In genomic region chrIV:17333542-17334281, ce11 we compare ENCODE assay signal across 7 worm cellular contexts.
TF ChIP-seq lines count a peak whose summit lies in the region.

C49C3.15 (plus strand) TSS chrIV:17334231.

TF ChIP-seq in whole organism, L1 larva, 84 proteins besides CTCF, POLR2A, EP300 and RAD21 (continues in another document):
- TF ChIP-seq dpl-1 (GFP tag; optimal IDR thresholded peaks at IDR 0.05; lab: Kevin White, UChicago) (peak in 1 of 3 experiments; percentile 21), pax-3 (tag; optimal IDR thresholded peaks at IDR 0.05; lab: Kevin White, UChicago) (no peak), grh-1 (GFP tag; IDR thresholded peaks at IDR 0.05; lab: Robert Waterston, UW) (no peak), lsy-2 (tag; optimal IDR thresholded peaks at IDR 0.05; lab: Kevin White, UChicago) (peak in 1 of 2 experiments; percentile 47), lin-35 (GFP tag; optimal IDR thresholded peaks at IDR 0.05; lab: Kevin White, UChicago) (peak in 1 of 2 experiments; percentile 51), lin-14 (GFP tag; optimal IDR thresholded peaks at IDR 0.05; lab: Kevin White, UChicago) (peak; percentile 63), mdl-1 (tag; optimal IDR thresholded peaks at IDR 0.05; lab: Kevin White, UChicago) (peak in 1 of 2 experiments; percentile 22), ztf-4 (tag; optimal IDR thresholded peaks at IDR 0.05; lab: Kevin White, UChicago) (no peak), mep-1 (tag; optimal IDR thresholded peaks at IDR 0.05; lab: Kevin White, UChicago) (peak; percentile 48), rnt-1 (tag; optimal IDR thresholded peaks at IDR 0.05; lab: Kevin White, UChicago) (peak; percentile 14), efl-1 (optimal IDR thresholded peaks at IDR 0.05; lab: Kevin White, UChicago) (peak; percentile 15 to 42), efl-1 (GFP tag; optimal IDR thresholded peaks at IDR 0.05 in 1 of 2; lab: Kevin White, UChicago) (peak; percentile 12 to 86)

TF ChIP-seq in whole organism, L2 larva, 48 proteins besides CTCF, POLR2A, EP300 and RAD21:
- TF ChIP-seq mab-5 (tag; optimal IDR thresholded peaks at IDR 0.05; lab: Kevin White, UChicago) (no peak), C34F6.9 (tag; optimal IDR thresholded peaks at IDR 0.05; lab: Kevin White, UChicago) (peak; percentile 73), F13H6.1 (tag; optimal IDR thresholded peaks at IDR 0.05; lab: Kevin White, UChicago) (no peak), crh-2 (tag; optimal IDR thresholded peaks at IDR 0.05; lab: Kevin White, UChicago) (peak; percentile 62), unc-55 (GFP tag; optimal IDR thresholded peaks at IDR 0.05; lab: Kevin White, UChicago) (peak; percentile 61), nhr-129 (tag; optimal IDR thresholded peaks at IDR 0.05; lab: Kevin White, UChicago) (peak; percentile 41), lsy-2 (tag; optimal IDR thresholded peaks at IDR 0.05; lab: Kevin White, UChicago) (peak in 1 of 2 experiments; percentile 65)

TF ChIP-seq in whole organism, L3 larva, 47 proteins besides CTCF, POLR2A, EP300 and RAD21 (continues in another document):
- peak; percentile 66 for TF ChIP-seq nfya-1 (tag; optimal IDR thresholded peaks at IDR 0.05; lab: Kevin White, UChicago; ENCODE audit: insufficient read depth)
- peak; percentile 53 for TF ChIP-seq lin-15B (tag; optimal IDR thresholded peaks at IDR 0.05; lab: Kevin White, UChicago)
- TF ChIP-seq pqm-1 (tag; optimal IDR thresholded peaks at IDR 0.05; lab: Kevin White, UChicago): no peak
- no peak for TF ChIP-seq ztf-11 (tag; optimal IDR thresholded peaks at IDR 0.05; lab: Kevin White, UChicago)
- TF ChIP-seq nhr-43 (tag; optimal IDR thresholded peaks at IDR 0.05; lab: Kevin White, UChicago; ENCODE audit: poor library complexity, severe bottlenecking): no peak
- TF ChIP-seq lin-39 (tag; optimal IDR thresholded peaks at IDR 0.05; lab: Kevin White, UChicago): peak; percentile 12
- TF ChIP-seq snpc-4 (tag; optimal IDR thresholded peaks at IDR 0.05; lab: Kevin White, UChicago): no peak
- no peak for TF ChIP-seq ceh-9 (tag; optimal IDR thresholded peaks at IDR 0.05; lab: Kevin White, UChicago)
- TF ChIP-seq nhr-23 (tag; optimal IDR thresholded peaks at IDR 0.05; lab: Kevin White, UChicago): peak; percentile 17
- peak; percentile 45 for TF ChIP-seq hmg-11 (tag; optimal IDR thresholded peaks at IDR 0.05; lab: Kevin White, UChicago)
- TF ChIP-seq ceh-28 (tag; optimal IDR thresholded peaks at IDR 0.05; lab: Kevin White, UChicago): no peak
- peak; percentile 40 for TF ChIP-seq pha-4 (tag; optimal IDR thresholded peaks at IDR 0.05; lab: Kevin White, UChicago)
- TF ChIP-seq elt-2 (tag; optimal IDR thresholded peaks at IDR 0.05; lab: Kevin White, UChicago): peak; percentile 36
- no peak for TF ChIP-seq aly-2 (tag; optimal IDR thresholded peaks at IDR 0.05; lab: Kevin White, UChicago)
- TF ChIP-seq fkh-2 (tag; optimal IDR thresholded peaks at IDR 0.05; lab: Kevin White, UChicago): no peak

TF ChIP-seq in whole organism, L4 larva, 104 proteins besides CTCF, POLR2A, EP300 and RAD21 (continues in another document):
- TF ChIP-seq snpc-4 (tag; optimal IDR thresholded peaks at IDR 0.05; lab: Kevin White, UChicago): no peak
- no peak for TF ChIP-seq zag-1 (tag; optimal IDR thresholded peaks at IDR 0.05; lab: Kevin White, UChicago)
- no peak for TF ChIP-seq ctbp-1 (GFP tag; IDR thresholded peaks at IDR 0.05; lab: Robert Waterston, UW)
- no peak for TF ChIP-seq fkh-10 (GFP tag; optimal IDR thresholded peaks at IDR 0.05; lab: Kevin White, UChicago)
- TF ChIP-seq Y105C5A.15 (GFP tag; IDR thresholded peaks at IDR 0.05; lab: Robert Waterston, UW): no peak
- TF ChIP-seq pha-4 (GFP tag; IDR thresholded peaks at IDR 0.05; lab: Robert Waterston, UW): no peak
- no peak for TF ChIP-seq pha-4 (tag; optimal IDR thresholded peaks at IDR 0.05; lab: Kevin White, UChicago)
- TF ChIP-seq attf-4 (tag; optimal IDR thresholded peaks at IDR 0.05; lab: Kevin White, UChicago): no peak
- TF ChIP-seq nhr-48 (tag; optimal IDR thresholded peaks at IDR 0.05; lab: Kevin White, UChicago): no peak
- TF ChIP-seq unc-130 (GFP tag; optimal IDR thresholded peaks at IDR 0.05; lab: Kevin White, UChicago): no peak
- no peak for TF ChIP-seq R02D3.7 (tag; optimal IDR thresholded peaks at IDR 0.05; lab: Kevin White, UChicago)
- no peak for TF ChIP-seq F26F4.8 (GFP tag; conservative IDR thresholded peaks at IDR 0.05; lab: Robert Waterston, UW)
- TF ChIP-seq nhr-11 (tag; optimal IDR thresholded peaks at IDR 0.05; lab: Kevin White, UChicago): no peak
- TF ChIP-seq fos-1 (tag; optimal IDR thresholded peaks at IDR 0.05; lab: Kevin White, UChicago): no peak
- TF ChIP-seq mep-1 (tag; optimal IDR thresholded peaks at IDR 0.05; lab: Kevin White, UChicago): peak; percentile 42
- TF ChIP-seq lin-39 (tag; optimal IDR thresholded peaks at IDR 0.05; lab: Kevin White, UChicago): no peak

TF ChIP-seq in whole organism, late embryonic, 69 proteins besides CTCF, POLR2A, EP300 and RAD21:
- TF ChIP-seq ceh-31 (tag; optimal IDR thresholded peaks at IDR 0.05; lab: Kevin White, UChicago) (peak; percentile 21), nfya-1 (tag; optimal IDR thresholded peaks at IDR 0.05; lab: Kevin White, UChicago) (peak; percentile 15), Y22D7AL.16 (tag; optimal IDR thresholded peaks at IDR 0.05; lab: Kevin White, UChicago) (no peak), hlh-30 (tag; optimal IDR thresholded peaks at IDR 0.05; lab: Kevin White, UChicago; ENCODE audit: insufficient read depth) (peak; percentile 77), unc-55 (GFP tag; optimal IDR thresholded peaks at IDR 0.05; lab: Kevin White, UChicago) (peak; percentile 38), F13H6.1 (tag; optimal IDR thresholded peaks at IDR 0.05; lab: Kevin White, UChicago) (no peak)

TF ChIP-seq in whole organism, mixed stage, embryonic, 35 proteins besides CTCF, POLR2A, EP300 and RAD21 (continues in another document):
- TF ChIP-seq mab-5 (tag; optimal IDR thresholded peaks at IDR 0.05; lab: Kevin White, UChicago): no peak
- TF ChIP-seq drap-1 (GFP tag; optimal IDR thresholded peaks at IDR 0.05; lab: Kevin White, UChicago): no peak
- TF ChIP-seq cnd-1 (tag; optimal IDR thresholded peaks at IDR 0.05; lab: Kevin White, UChicago): no peak
- TF ChIP-seq nhr-237 (tag; optimal IDR thresholded peaks at IDR 0.05; lab: Kevin White, UChicago): no peak
- TF ChIP-seq ceh-83 (GFP tag; optimal IDR thresholded peaks at IDR 0.05; lab: Kevin White, UChicago): no peak
- no peak for TF ChIP-seq sem-2 (GFP tag; optimal IDR thresholded peaks at IDR 0.05; lab: Kevin White, UChicago)
- no peak for TF ChIP-seq elt-3 (tag; optimal IDR thresholded peaks at IDR 0.05; lab: Kevin White, UChicago)
- no peak for TF ChIP-seq bed-3 (GFP tag; optimal IDR thresholded peaks at IDR 0.05; lab: Kevin White, UChicago)
- TF ChIP-seq snpc-4 (tag; optimal IDR thresholded peaks at IDR 0.05; lab: Kevin White, UChicago): no peak
- no peak for TF ChIP-seq unc-120 (tag; optimal IDR thresholded peaks at IDR 0.05; lab: Kevin White, UChicago; ENCODE audit: poor library complexity, severe bottlenecking)
- no peak for TF ChIP-seq nhr-76 (tag; optimal IDR thresholded peaks at IDR 0.05; lab: Kevin White, UChicago)
- no peak for TF ChIP-seq nhr-12 (tag; optimal IDR thresholded peaks at IDR 0.05; lab: Kevin White, UChicago)
- peak; percentile 69 for TF ChIP-seq ceh-39 (tag; optimal IDR thresholded peaks at IDR 0.05; lab: Kevin White, UChicago)
- TF ChIP-seq flh-1 (GFP tag; optimal IDR thresholded peaks at IDR 0.05; lab: Kevin White, UChicago): no peak
- no peak for TF ChIP-seq lin-32 (GFP tag; optimal IDR thresholded peaks at IDR 0.05; lab: Kevin White, UChicago)
- TF ChIP-seq zip-8 (tag; optimal IDR thresholded peaks at IDR 0.05; lab: Kevin White, UChicago): no peak
- peak; percentile 35 for TF ChIP-seq unc-62 (GFP tag; optimal IDR thresholded peaks at IDR 0.05; lab: Kevin White, UChicago)
- TF ChIP-seq ztf-11 (tag; optimal IDR thresholded peaks at IDR 0.05; lab: Kevin White, UChicago): no peak
- no peak for TF ChIP-seq elt-1 (tag; optimal IDR thresholded peaks at IDR 0.05; lab: Kevin White, UChicago; ENCODE audit: borderline replicate concordance, insufficient read depth)
- peak; percentile 46 for TF ChIP-seq hlh-1 (tag; optimal IDR thresholded peaks at IDR 0.05; lab: Kevin White, UChicago)
- TF ChIP-seq sptf-1 (tag; optimal IDR thresholded peaks at IDR 0.05; lab: Kevin White, UChicago): no peak
- peak; percentile 18 for TF ChIP-seq pha-4 (tag; optimal IDR thresholded peaks at IDR 0.05; lab: Kevin White, UChicago)

TF ChIP-seq in whole organism, young adult, 124 proteins besides CTCF, POLR2A, EP300 and RAD21:
- TF ChIP-seq attf-3 (GFP tag; conservative IDR thresholded peaks at IDR 0.05; lab: Robert Waterston, UW): no peak
- peak; percentile 20 for TF ChIP-seq F23B12.7 (tag; optimal IDR thresholded peaks at IDR 0.05; lab: Kevin White, UChicago; ENCODE audit: insufficient read depth)
- no peak for TF ChIP-seq hlh-26 (GFP tag; conservative IDR thresholded peaks at IDR 0.05; lab: Robert Waterston, UW)
- TF ChIP-seq snpc-4 (GFP tag; optimal IDR thresholded peaks at IDR 0.05; lab: Kevin White, UChicago): no peak
- TF ChIP-seq snpc-4 (tag; optimal IDR thresholded peaks at IDR 0.05; lab: Kevin White, UChicago): peak in 1 of 4 experiments; percentile 52
- TF ChIP-seq lsl-1 (GFP tag; optimal IDR thresholded peaks at IDR 0.05; lab: Kevin White, UChicago): no peak
- peak; percentile 15 for TF ChIP-seq nhr-80 (tag; optimal IDR thresholded peaks at IDR 0.05; lab: Kevin White, UChicago)
- no peak for TF ChIP-seq dpff-1 (tag; optimal IDR thresholded peaks at IDR 0.05; lab: Kevin White, UChicago)
- TF ChIP-seq ama-1 (optimal IDR thresholded peaks at IDR 0.05; lab: Kevin White, UChicago): no peak
- peak in 1 of 2 experiments; percentile 21 for TF ChIP-seq ama-1 (GFP tag; optimal IDR thresholded peaks at IDR 0.05; lab: Kevin White, UChicago)
- TF ChIP-seq ztf-18 (tag; optimal IDR thresholded peaks at IDR 0.05; lab: Kevin White, UChicago): peak; percentile 13
- no peak for TF ChIP-seq akir-1 (GFP tag; optimal IDR thresholded peaks at IDR 0.05; lab: Kevin White, UChicago)
- peak; percentile 71 for TF ChIP-seq attf-5 (GFP tag; optimal IDR thresholded peaks at IDR 0.05; lab: Kevin White, UChicago)
- no peak for TF ChIP-seq B0019.2 (GFP tag; conservative IDR thresholded peaks at IDR 0.05; lab: Robert Waterston, UW)
- peak; percentile 51; the same call in 1 of the 2 replicates for TF ChIP-seq hmg-1.2 (GFP tag; IDR thresholded peaks at IDR 0.05; lab: Robert Waterston, UW)
- TF ChIP-seq mcd-1 (GFP tag; IDR thresholded peaks at IDR 0.05; lab: Robert Waterston, UW): 0 out of 2 replicates have a peak, but pooled peaks have one; percentile 11
- TF ChIP-seq lin-26 (GFP tag; IDR thresholded peaks at IDR 0.05; lab: Robert Waterston, UW): no peak
- TF ChIP-seq him-1 (tag; optimal IDR thresholded peaks at IDR 0.05; lab: Kevin White, UChicago): no peak
TF ChIP-seq in whole organism, young adult: peak in this region for 8.
